Worm (Caenorhabditis elegans) whole organism, L3 larva: Measurements from ENCODE around the gene srg-59.

ENCODE experiments used
- R02D3.7 ChIP-seq: fragments of 150-350 bp; optimal IDR thresholded peaks from 2 replicates; lab custom pipeline; 2014; ENCODE audit warnings: missing biosample characterization, missing genetic modification characterization
- ZK546.5 ChIP-seq: sonication (generic microtip); optimal IDR thresholded peaks from 2 replicates; lab custom pipeline; 2017; ENCODE audit warnings: missing biosample characterization, missing genetic modification characterization
- ama-1 ChIP-seq: fragments of 150-350 bp; optimal IDR thresholded peaks from 2 replicates; lab custom pipeline; 2018
- ceh-16 ChIP-seq: sonication (generic microtip); optimal IDR thresholded peaks from 2 replicates; lab custom pipeline; 2017; ENCODE audit warnings: missing biosample characterization, missing genetic modification characterization
- ceh-28 ChIP-seq: fragments of 150-350 bp; optimal IDR thresholded peaks from 2 replicates; lab custom pipeline; 2014; ENCODE audit warnings: missing biosample characterization, missing genetic modification reagents, missing genetic modification characterization
- daf-12 ChIP-seq: fragments of 150-350 bp; optimal IDR thresholded peaks from 2 replicates; lab custom pipeline; 2014; ENCODE audit warnings: missing biosample characterization, missing genetic modification reagents, missing genetic modification characterization
- egl-27 ChIP-seq: sonication (generic microtip); optimal IDR thresholded peaks from 4 replicates; lab custom pipeline; 2017; ENCODE audit warnings: missing biosample characterization, missing genetic modification reagents, missing genetic modification characterization
- egl-5 ChIP-seq: fragments of 150-350 bp; optimal IDR thresholded peaks from 2 replicates; lab custom pipeline; 2017; ENCODE audit warnings: missing biosample characterization, missing genetic modification reagents, missing genetic modification characterization, inconsistent platforms
- elt-1 ChIP-seq: fragments of 150-350 bp; optimal IDR thresholded peaks from 2 replicates; lab custom pipeline; 2014; ENCODE audit warnings: missing biosample characterization, missing genetic modification characterization
- elt-2 ChIP-seq: sonication (generic microtip); optimal IDR thresholded peaks from 2 replicates; lab custom pipeline; 2016; ENCODE audit warnings: missing genetic modification reagents, mild to moderate bottlenecking, missing genetic modification characterization, missing compliant biosample characterization
- elt-3 ChIP-seq, 3 experiments: fragments of 150-350 bp in 1 of 3; sonication (generic microtip) in 2 of 3; optimal IDR thresholded peaks; 2 replicates in 2 of 3; 4 replicates in 1 of 3; lab custom pipeline; 2014 to 2017; ENCODE audit warnings: missing biosample characterization in 3 of 3, missing genetic modification characterization in 3 of 3
- eor-1 ChIP-seq, 2 experiments: fragments of 150-350 bp; optimal IDR thresholded peaks; 2 replicates each; lab custom pipeline; 2014 to 2018; ENCODE audit warnings: missing biosample characterization in 2 of 2, missing genetic modification characterization in 2 of 2
- fkh-10 ChIP-seq: sonication (generic microtip); optimal IDR thresholded peaks from 2 replicates; lab custom pipeline; 2017; ENCODE audit warnings: missing biosample characterization, missing genetic modification reagents, missing genetic modification characterization
- fkh-2 ChIP-seq: fragments of 150-350 bp; optimal IDR thresholded peaks from 2 replicates; lab custom pipeline; 2014; ENCODE audit warnings: missing biosample characterization, missing genetic modification reagents, missing genetic modification characterization
- fos-1 ChIP-seq: fragments of 150-350 bp; optimal IDR thresholded peaks from 2 replicates; lab custom pipeline; 2014; ENCODE audit warnings: missing biosample characterization, missing genetic modification characterization
- hmg-11 ChIP-seq: sonication (generic microtip); optimal IDR thresholded peaks from 2 replicates; lab custom pipeline; 2016; ENCODE audit warnings: missing genetic modification characterization, missing compliant biosample characterization
- jun-1 ChIP-seq: fragments of 150-350 bp; optimal IDR thresholded peaks from 2 replicates; lab custom pipeline; 2014; ENCODE audit warnings: missing biosample characterization, missing genetic modification reagents, missing genetic modification characterization
- lin-39 ChIP-seq: fragments of 150-350 bp; optimal IDR thresholded peaks from 2 replicates; lab custom pipeline; 2018; ENCODE audit warnings: missing biosample characterization, missing genetic modification reagents, missing genetic modification characterization
- lsy-12 ChIP-seq: sonication (generic microtip); optimal IDR thresholded peaks from 2 replicates; lab custom pipeline; 2016; ENCODE audit warnings: mild to moderate bottlenecking, missing genetic modification characterization, missing compliant biosample characterization
- mdl-1 ChIP-seq: fragments of 150-350 bp; optimal IDR thresholded peaks from 2 replicates; lab custom pipeline; 2014; ENCODE audit warnings: missing biosample characterization, missing genetic modification characterization
- mml-1 ChIP-seq: fragments of 150-350 bp; sonication (generic microtip); optimal IDR thresholded peaks from 3 replicates; lab custom pipeline; 2014; ENCODE audit warnings: missing biosample characterization, missing genetic modification characterization
- nhr-12 ChIP-seq: fragments of 150-350 bp; optimal IDR thresholded peaks from 2 replicates; lab custom pipeline; 2014; ENCODE audit warnings: missing biosample characterization, missing genetic modification characterization
- nhr-23 ChIP-seq: fragments of 150-350 bp; optimal IDR thresholded peaks from 2 replicates; lab custom pipeline; 2014; ENCODE audit warnings: missing biosample characterization, missing genetic modification reagents, missing genetic modification characterization
- nhr-237 ChIP-seq: fragments of 150-350 bp; optimal IDR thresholded peaks from 2 replicates; lab custom pipeline; 2014; ENCODE audit warnings: missing biosample characterization, missing genetic modification characterization
- nhr-25 ChIP-seq: sonication (generic microtip); optimal IDR thresholded peaks from 2 replicates; lab custom pipeline; 2017; ENCODE audit warnings: missing biosample characterization, missing genetic modification characterization
- nhr-28 ChIP-seq: fragments of 150-350 bp; optimal IDR thresholded peaks from 2 replicates; lab custom pipeline; 2014; ENCODE audit warnings: missing biosample characterization, missing genetic modification characterization
- nhr-43 ChIP-seq: sonication (generic microtip); optimal IDR thresholded peaks from 2 replicates; lab custom pipeline; 2016; ENCODE audit warnings: mild to moderate bottlenecking, missing genetic modification characterization, missing compliant biosample characterization; ENCODE audit not compliant: poor library complexity, severe bottlenecking
- nhr-67 ChIP-seq: fragments of 150-350 bp; optimal IDR thresholded peaks from 2 replicates; lab custom pipeline; 2014; ENCODE audit warnings: missing biosample characterization, missing genetic modification characterization
- nhr-76 ChIP-seq: fragments of 150-350 bp; sonication (generic microtip); optimal IDR thresholded peaks from 5 replicates; lab custom pipeline; 2014; ENCODE audit warnings: missing biosample characterization, missing genetic modification characterization
- nhr-77 ChIP-seq: fragments of 150-350 bp; optimal IDR thresholded peaks from 2 replicates; lab custom pipeline; 2014; ENCODE audit warnings: missing biosample characterization, missing genetic modification characterization
- pha-4 ChIP-seq: fragments of 150-350 bp; optimal IDR thresholded peaks from 2 replicates; lab custom pipeline; 2014; ENCODE audit warnings: missing biosample characterization, missing genetic modification reagents, missing genetic modification characterization
- sea-2 ChIP-seq: fragments of 150-350 bp; sonication (generic microtip); optimal IDR thresholded peaks from 4 replicates; lab custom pipeline; 2014; ENCODE audit warnings: missing biosample characterization, missing genetic modification reagents, missing genetic modification characterization
- skn-1 ChIP-seq: fragments of 150-350 bp; optimal IDR thresholded peaks from 2 replicates; lab custom pipeline; 2014; ENCODE audit warnings: missing biosample characterization, missing genetic modification characterization
- snpc-4 ChIP-seq: fragments of 150-350 bp; optimal IDR thresholded peaks from 2 replicates; lab custom pipeline; 2014; ENCODE audit warnings: missing biosample characterization, missing genetic modification characterization
- tbx-2 ChIP-seq: sonication (generic microtip); optimal IDR thresholded peaks from 2 replicates; lab custom pipeline; 2016; ENCODE audit warnings: mild to moderate bottlenecking, missing genetic modification characterization, missing compliant biosample characterization
- unc-39 ChIP-seq: sonication (generic microtip); optimal IDR thresholded peaks from 4 replicates; lab custom pipeline; 2017; ENCODE audit warnings: missing biosample characterization, missing genetic modification characterization
- zag-1 ChIP-seq: fragments of 150-350 bp; optimal IDR thresholded peaks from 2 replicates; lab custom pipeline; 2014; ENCODE audit warnings: missing biosample characterization, missing genetic modification characterization
- ztf-11 ChIP-seq: fragments of 150-350 bp; optimal IDR thresholded peaks from 2 replicates; lab custom pipeline; 2014; ENCODE audit warnings: missing biosample characterization, missing genetic modification characterization

Gene srg-59

DNA sequence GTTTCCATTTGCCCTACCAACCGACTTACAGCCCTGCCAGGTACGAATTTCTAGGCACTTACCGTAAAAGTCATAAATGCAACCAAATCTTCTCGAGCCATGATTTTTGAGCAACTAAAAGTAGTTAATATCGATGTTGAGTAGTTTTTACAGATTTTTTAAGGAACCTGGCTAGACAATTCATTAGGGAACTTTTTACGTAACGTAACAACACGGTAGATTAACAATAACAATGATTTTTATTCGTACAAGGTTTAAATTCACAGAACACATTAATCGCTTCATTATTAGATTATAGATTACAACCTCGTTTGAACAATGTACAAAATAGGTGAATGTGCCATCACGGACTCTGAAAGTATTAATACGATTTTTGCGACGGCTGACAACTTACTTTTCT is 27.9 kb upstream of the srg-59 start, which contains the start of gene srx-26:
srx-26 (minus strand) TSS at position 101 of the 400 bp plus-strand sequence.
- TF ChIP-seq zag-1 (tag; lab: Kevin White, UChicago) (no peak), nhr-43 (tag; lab: Kevin White, UChicago) (no peak), R02D3.7 (tag; lab: Kevin White, UChicago) (no peak), ZK546.5 (tag; lab: Kevin White, UChicago) (no peak), hmg-11 (tag; lab: Kevin White, UChicago) (no peak), daf-12 (no peak), fos-1 (tag; lab: Kevin White, UChicago) (no peak), egl-5 (tag; lab: Kevin White, UChicago) (no peak), nhr-67 (no peak), nhr-25 (tag; lab: Kevin White, UChicago) (no peak), lsy-12 (tag; lab: Kevin White, UChicago) (no peak), lin-39 (tag; lab: Kevin White, UChicago) (no peak), fkh-10 (GFP tag; lab: Kevin White, UChicago) (no peak)

DNA sequence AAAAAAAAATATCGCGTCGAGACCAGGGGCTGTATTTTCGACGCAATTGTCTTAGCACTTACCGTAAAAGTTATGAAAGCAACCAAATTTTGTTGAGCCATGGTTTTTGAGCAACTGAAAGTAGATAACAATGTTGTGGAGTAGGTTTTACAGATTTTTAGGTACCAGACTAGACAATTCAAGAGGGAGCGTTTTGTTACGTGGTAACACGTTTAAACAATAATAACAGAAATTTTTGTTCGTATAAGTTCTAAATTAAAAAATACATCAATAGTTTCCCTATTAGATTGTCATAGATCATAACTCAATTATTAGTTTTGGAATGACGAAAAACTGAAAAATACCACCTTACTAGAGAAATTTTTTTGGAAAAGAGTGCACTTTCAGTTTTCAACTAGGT is 24.9 kb upstream of the srg-59 start, which contains the start of gene srx-24:
srx-24 (minus strand) TSS at position 101 of the 400 bp plus-strand sequence.
- TF ChIP-seq ZK546.5 (tag; lab: Kevin White, UChicago) (no peak), snpc-4 (tag; lab: Kevin White, UChicago) (no peak), fkh-2 (tag; lab: Kevin White, UChicago) (no peak), mml-1 (no peak), tbx-2 (tag; lab: Kevin White, UChicago) (no peak), fos-1 (tag; lab: Kevin White, UChicago) (no peak), jun-1 (no peak), R02D3.7 (tag; lab: Kevin White, UChicago) (no peak), elt-3 (tag; optimal IDR thresholded peaks at IDR 0.05; lab: Kevin White, UChicago) (no peak), nhr-23 (no peak)

DNA sequence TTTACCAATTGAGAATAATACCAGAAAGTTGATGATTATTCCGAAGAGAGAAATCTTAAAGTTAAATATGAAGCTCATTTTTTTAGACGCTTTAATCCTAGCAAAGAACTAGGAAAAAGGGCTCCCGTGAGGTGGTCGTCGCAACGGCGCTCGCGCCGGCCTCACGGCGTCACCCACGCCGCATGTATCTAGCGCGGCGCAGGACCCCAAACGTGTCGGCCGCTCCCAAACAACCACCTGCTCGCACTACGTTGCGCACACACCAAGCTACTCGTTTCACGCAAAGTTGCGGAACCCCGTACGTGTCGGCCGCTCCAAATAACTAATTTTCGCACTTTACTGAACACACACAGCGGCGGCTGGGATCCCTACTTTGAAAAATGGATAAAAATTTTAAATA is 21.3 kb upstream of the srg-59 start:
- no peak for TF ChIP-seq fkh-10 (GFP tag; lab: Kevin White, UChicago)
- TF ChIP-seq snpc-4 (tag; lab: Kevin White, UChicago), result no peak
- TF ChIP-seq unc-39 (tag; lab: Kevin White, UChicago), result no peak
- no peak for TF ChIP-seq mdl-1 (tag; lab: Kevin White, UChicago)
- no peak for TF ChIP-seq zag-1 (tag; lab: Kevin White, UChicago)
- no peak for TF ChIP-seq nhr-76 (tag; lab: Kevin White, UChicago)
- no peak for TF ChIP-seq fkh-2 (tag; lab: Kevin White, UChicago)
- no peak for TF ChIP-seq lsy-12 (tag; lab: Kevin White, UChicago)
- TF ChIP-seq egl-5 (tag; lab: Kevin White, UChicago), result no peak
- TF ChIP-seq elt-1 (tag; lab: Kevin White, UChicago), result no peak
- no peak for TF ChIP-seq mml-1
- TF ChIP-seq sea-2 (GFP tag; lab: Kevin White, UChicago), result no peak
- no peak for TF ChIP-seq hmg-11 (tag; lab: Kevin White, UChicago)
- TF ChIP-seq egl-27, result no peak

DNA sequence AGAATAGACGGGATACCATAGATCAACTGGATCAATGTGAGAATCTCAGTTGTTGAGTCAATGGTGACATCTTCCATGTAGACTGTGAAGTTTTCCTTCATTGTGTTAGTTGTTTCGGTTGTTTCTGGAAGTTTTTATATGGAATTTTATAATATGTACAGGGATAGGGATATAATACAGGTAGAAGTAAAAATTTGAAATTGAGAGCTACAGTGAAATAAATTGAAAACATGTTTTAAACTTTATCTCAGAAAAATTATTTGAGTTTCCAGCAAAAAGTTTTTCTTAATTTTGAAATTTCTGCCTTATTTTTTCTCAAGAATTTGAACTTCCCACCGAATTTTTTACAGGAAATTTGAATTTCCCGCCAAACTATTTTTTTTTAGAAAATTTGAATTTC is 17.2 kb upstream of the srg-59 start, which contains the start of gene srg-62:
srg-62 (minus strand) TSS at position 101 of the 400 bp plus-strand sequence.
- no peak for TF ChIP-seq tbx-2 (tag; lab: Kevin White, UChicago)
- TF ChIP-seq ama-1 (lab: Kevin White, UChicago), result no peak
- TF ChIP-seq nhr-43 (tag; lab: Kevin White, UChicago), result no peak
- no peak for TF ChIP-seq pha-4
- TF ChIP-seq skn-1 (tag; lab: Kevin White, UChicago), result no peak
- no peak for TF ChIP-seq nhr-67
- no peak for TF ChIP-seq egl-27
- TF ChIP-seq nhr-12 (tag; lab: Kevin White, UChicago), result no peak
- TF ChIP-seq ceh-16 (tag; lab: Kevin White, UChicago), result no peak
- TF ChIP-seq elt-3 (tag; optimal IDR thresholded peaks at IDR 0.05; lab: Kevin White, UChicago), result no peak
- no peak for TF ChIP-seq mdl-1 (tag; lab: Kevin White, UChicago)
- TF ChIP-seq sea-2 (GFP tag; lab: Kevin White, UChicago), result no peak
- TF ChIP-seq jun-1, result no peak

DNA sequence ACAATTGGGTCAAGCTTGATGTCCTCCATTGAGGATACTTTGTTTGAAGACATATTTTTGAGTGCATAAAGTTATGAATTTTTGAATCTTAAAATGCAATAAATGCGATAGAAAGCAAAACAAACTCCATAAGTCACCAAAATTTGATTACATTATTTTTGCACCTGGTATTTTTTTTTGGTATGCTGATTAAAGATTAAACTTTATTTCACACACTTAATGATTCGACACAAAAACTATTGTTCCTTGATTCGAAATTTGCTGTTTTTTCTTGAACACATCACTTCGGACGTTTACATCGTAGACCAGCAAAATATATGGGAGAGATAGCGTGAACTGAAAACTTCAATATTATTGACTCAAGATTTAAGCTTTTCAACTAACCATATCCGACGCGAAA is 15.1 kb upstream of the srg-59 start, which contains the start of gene srg-61:
srg-61 (minus strand) TSS at position 101 of the 400 bp plus-strand sequence.
- TF ChIP-seq tbx-2 (tag; lab: Kevin White, UChicago), result no peak
- TF ChIP-seq hmg-11 (tag; lab: Kevin White, UChicago), result no peak
- TF ChIP-seq nhr-28 (tag; lab: Kevin White, UChicago), result no peak
- no peak for TF ChIP-seq nhr-23
- TF ChIP-seq jun-1, result no peak
- no peak for TF ChIP-seq eor-1 (tag; optimal IDR thresholded peaks at IDR 0.05; lab: Kevin White, UChicago)
- TF ChIP-seq fos-1 (tag; lab: Kevin White, UChicago), result no peak
- TF ChIP-seq fkh-2 (tag; lab: Kevin White, UChicago), result no peak
- TF ChIP-seq ceh-28, result no peak
- no peak for TF ChIP-seq elt-2
- no peak for TF ChIP-seq nhr-43 (tag; lab: Kevin White, UChicago)
- TF ChIP-seq nhr-67, result no peak
- TF ChIP-seq nhr-77 (tag; lab: Kevin White, UChicago), result no peak
- no peak for TF ChIP-seq ztf-11 (tag; lab: Kevin White, UChicago)
- no peak for TF ChIP-seq unc-39 (tag; lab: Kevin White, UChicago)
- no peak for TF ChIP-seq skn-1 (tag; lab: Kevin White, UChicago)
- no peak for TF ChIP-seq nhr-237 (tag; lab: Kevin White, UChicago)
- no peak for TF ChIP-seq elt-1 (tag; lab: Kevin White, UChicago)
- TF ChIP-seq daf-12, result no peak
